Fruit fly (Drosophila melanogaster) whole organism, embryonic: ENCODE results near the gene Rpn9.

ENCODE experiments used
- CG10366 ChIP-seq: fragments of 200-800 bp; sonication (Bioruptor generic); IDR thresholded peaks from 2 replicates; pipeline ENCODE4 v1.3.6; 2022; ENCODE audit warnings: missing biosample characterization, missing genetic modification characterization
- CG11560 ChIP-seq: fragments of 200-800 bp; sonication (Bioruptor generic); IDR thresholded peaks from 3 replicates; pipeline ENCODE4 v1.3.6; 2022; ENCODE audit warnings: missing biosample characterization, missing genetic modification characterization
- CG13123 ChIP-seq: fragments of 200-800 bp; sonication (Bioruptor generic); optimal IDR thresholded peaks from 2 replicates; lab custom pipeline; 2016; ENCODE audit warnings: missing biosample characterization, missing genetic modification characterization
- CG15073 ChIP-seq: fragments of 200-800 bp; sonication (Bioruptor generic); optimal IDR thresholded peaks from 2 replicates; lab custom pipeline; 2016; ENCODE audit warnings: missing biosample characterization, missing genetic modification characterization
- CG15696 ChIP-seq: fragments of 200-800 bp; sonication (Bioruptor generic); optimal IDR thresholded peaks from 2 replicates; lab custom pipeline; 2019; ENCODE audit warnings: missing biosample characterization, mild to moderate bottlenecking, missing genetic modification characterization, moderate library complexity
- CG16779 ChIP-seq: fragments of 200-800 bp; sonication (Bioruptor generic); IDR thresholded peaks from 2 replicates; pipeline ENCODE4 v1.3.6; 2022; ENCODE audit warnings: missing biosample characterization, missing genetic modification characterization
- CG2120 ChIP-seq: fragments of 200-800 bp; sonication (Bioruptor generic); optimal IDR thresholded peaks from 3 replicates; lab custom pipeline; 2016; ENCODE audit warnings: missing biosample characterization, missing genetic modification characterization
- CG3065 ChIP-seq: fragments of 200-800 bp; sonication (Bioruptor generic); optimal IDR thresholded peaks from 2 replicates; lab custom pipeline; 2016; ENCODE audit warnings: missing biosample characterization, missing genetic modification characterization
- CG31224 ChIP-seq: fragments of 200-800 bp; sonication (Bioruptor generic); IDR thresholded peaks from 2 replicates; pipeline ENCODE4 v1.3.6; 2022; ENCODE audit warnings: missing biosample characterization, missing genetic modification characterization
- CG3995 ChIP-seq: fragments of 200-800 bp; sonication (Bioruptor generic); optimal IDR thresholded peaks from 3 replicates; lab custom pipeline; 2016; ENCODE audit warnings: missing biosample characterization, missing genetic modification characterization
- CG4730 ChIP-seq: fragments of 200-800 bp; sonication (Bioruptor generic); IDR thresholded peaks from 2 replicates; pipeline ENCODE4 v1.3.6; 2022; ENCODE audit warnings: missing biosample characterization, missing genetic modification characterization
- CG5953 ChIP-seq: fragments of 200-800 bp; sonication (Bioruptor generic); IDR thresholded peaks from 2 replicates; pipeline ENCODE4 v1.3.6; 2022; ENCODE audit warnings: missing biosample characterization, missing genetic modification characterization
- CG6813 ChIP-seq: fragments of 200-800 bp; sonication (Bioruptor generic); optimal IDR thresholded peaks from 2 replicates; lab custom pipeline; 2017; ENCODE audit warnings: missing biosample characterization, missing genetic modification characterization, mild to moderate bottlenecking, moderate library complexity, missing genetic modification reagents
- Dad ChIP-seq: fragments of 200-800 bp; sonication (Bioruptor generic); optimal IDR thresholded peaks from 3 replicates; lab custom pipeline; 2016; ENCODE audit warnings: missing biosample characterization, missing genetic modification characterization
- E2f2 ChIP-seq: fragments of 200-800 bp; sonication (Bioruptor generic); IDR thresholded peaks from 2 replicates; pipeline ENCODE4 v1.3.6; 2022; ENCODE audit warnings: missing biosample characterization, missing genetic modification characterization
- Ets97D ChIP-seq: fragments of 200-800 bp; sonication (Bioruptor generic); optimal IDR thresholded peaks from 3 replicates; lab custom pipeline; 2016; ENCODE audit warnings: missing biosample characterization, missing genetic modification characterization
- Hmx ChIP-seq: fragments of 200-800 bp; sonication (Bioruptor generic); optimal IDR thresholded peaks from 2 replicates; lab custom pipeline; 2016; ENCODE audit warnings: missing biosample characterization, missing genetic modification characterization
- Lhr ChIP-seq: fragments of 200-800 bp; sonication (Bioruptor generic); optimal IDR thresholded peaks from 3 replicates; lab custom pipeline; 2017; ENCODE audit warnings: mild to moderate bottlenecking, missing biosample characterization, missing genetic modification reagents, missing genetic modification characterization
- MESR4 ChIP-seq: fragments of 200-800 bp; sonication (Bioruptor generic); optimal IDR thresholded peaks from 2 replicates; lab custom pipeline; 2018; ENCODE audit warnings: missing biosample characterization, mild to moderate bottlenecking, missing genetic modification characterization, moderate library complexity
- MTF-1 ChIP-seq: fragments of 200-800 bp; sonication (Bioruptor generic); optimal IDR thresholded peaks from 2 replicates; lab custom pipeline; 2018; ENCODE audit warnings: missing biosample characterization, mild to moderate bottlenecking, missing genetic modification characterization, borderline replicate concordance
- Mrtf ChIP-seq: fragments of 200-800 bp; sonication (Bioruptor generic); IDR thresholded peaks from 3 replicates; pipeline ENCODE4 v1.3.6; 2022; ENCODE audit warnings: missing biosample characterization, missing genetic modification characterization
- Myb ChIP-seq: fragments of 200-800 bp; sonication (Bioruptor generic); optimal IDR thresholded peaks from 2 replicates; lab custom pipeline; 2016; ENCODE audit warnings: missing biosample characterization, missing genetic modification characterization
- Oli ChIP-seq: fragments of 200-800 bp; sonication (Bioruptor generic); optimal IDR thresholded peaks from 2 replicates; lab custom pipeline; 2018; ENCODE audit warnings: missing biosample characterization, mild to moderate bottlenecking, missing genetic modification characterization, moderate library complexity
- PHDP ChIP-seq: fragments of 200-800 bp; sonication (Bioruptor generic); optimal IDR thresholded peaks from 3 replicates; lab custom pipeline; 2018; ENCODE audit warnings: missing biosample characterization, mild to moderate bottlenecking, missing genetic modification characterization, moderate library complexity
- Rx ChIP-seq: fragments of 200-800 bp; sonication (Bioruptor generic); IDR thresholded peaks from 2 replicates; pipeline ENCODE4 v1.3.6; 2022; ENCODE audit warnings: missing biosample characterization, missing genetic modification characterization
- Six4 ChIP-seq: fragments of 200-800 bp; sonication (Bioruptor generic); optimal IDR thresholded peaks from 2 replicates; lab custom pipeline; 2016; ENCODE audit warnings: missing biosample characterization, missing genetic modification characterization
- Sox102F ChIP-seq: fragments of 200-800 bp; sonication (Bioruptor generic); optimal IDR thresholded peaks from 2 replicates; lab custom pipeline; 2018; ENCODE audit warnings: missing biosample characterization, mild to moderate bottlenecking, missing genetic modification characterization, moderate library complexity
- Tbp ChIP-seq: fragments of >200 bp; optimal IDR thresholded peaks from 2 replicates; lab custom pipeline; 2018; ENCODE audit warnings: missing biosample characterization, missing genetic modification characterization
- Trl ChIP-seq, 3 experiments: fragments of >200 bp in 2 of 3; fragments of 200-800 bp in 1 of 3; sonication (Bioruptor generic) in 1 of 3; optimal IDR thresholded peaks; 2 replicates in 1 of 3; 3 replicates in 2 of 3; lab custom pipeline; 2016 to 2017; ENCODE audit warnings: missing biosample characterization in 1 of 3, missing genetic modification characterization in 1 of 3
- YL-1 ChIP-seq: fragments of 200-800 bp; sonication (Bioruptor generic); optimal IDR thresholded peaks from 3 replicates; lab custom pipeline; 2017; ENCODE audit warnings: missing biosample characterization, mild to moderate bottlenecking, missing genetic modification characterization
- abd-A ChIP-seq: fragments of 200-800 bp; sonication (Bioruptor generic); optimal IDR thresholded peaks from 3 replicates; lab custom pipeline; 2019; ENCODE audit warnings: missing biosample characterization, mild to moderate bottlenecking, missing genetic modification characterization, moderate library complexity
- aop ChIP-seq: fragments of 200-800 bp; sonication (Bioruptor generic); IDR thresholded peaks from 2 replicates; pipeline ENCODE4 v1.3.6; 2022; ENCODE audit warnings: missing biosample characterization, missing genetic modification characterization
- az2 ChIP-seq: fragments of 200-800 bp; sonication (Bioruptor generic); optimal IDR thresholded peaks from 3 replicates; lab custom pipeline; 2016; ENCODE audit warnings: missing biosample characterization, missing genetic modification characterization
- cad ChIP-seq: fragments of >200 bp; optimal IDR thresholded peaks from 2 replicates; lab custom pipeline; 2017; ENCODE audit warnings: missing biosample characterization, missing genetic modification characterization
- cas ChIP-seq: fragments of 200-800 bp; sonication (Bioruptor generic); IDR thresholded peaks from 2 replicates; pipeline ENCODE4 v1.3.6; 2022; ENCODE audit warnings: missing biosample characterization, missing genetic modification characterization
- croc ChIP-seq: fragments of 200-800 bp; sonication (Bioruptor generic); conservative IDR thresholded peaks from 3 replicates; pipeline ENCODE4 v1.3.6; 2022; ENCODE audit warnings: missing biosample characterization, missing genetic modification characterization
- dpn ChIP-seq, 2 experiments: fragments of 200-800 bp; sonication (Bioruptor generic); optimal IDR thresholded peaks; 3 replicates each; lab custom pipeline; 2016; ENCODE audit warnings: missing biosample characterization in 2 of 2, missing genetic modification characterization in 2 of 2
- emc ChIP-seq: fragments of 200-800 bp; sonication (Bioruptor generic); optimal IDR thresholded peaks from 2 replicates; lab custom pipeline; 2016; ENCODE audit warnings: missing biosample characterization, missing genetic modification characterization
- en ChIP-seq: fragments of 200-800 bp; sonication (Bioruptor generic); optimal IDR thresholded peaks from 2 replicates; lab custom pipeline; 2016; ENCODE audit warnings: missing biosample characterization, missing genetic modification characterization
- gce ChIP-seq: fragments of 200-800 bp; sonication (Bioruptor generic); IDR thresholded peaks from 3 replicates; pipeline ENCODE4 v1.3.6; 2022; ENCODE audit warnings: missing biosample characterization, missing genetic modification characterization
- inv ChIP-seq: fragments of 200-800 bp; sonication (Bioruptor generic); IDR thresholded peaks from 2 replicates; pipeline ENCODE4 v1.3.6; 2022; ENCODE audit warnings: missing biosample characterization, missing genetic modification characterization; ENCODE audit not compliant: partially characterized antibody
- jing ChIP-seq: fragments of 200-800 bp; sonication (Bioruptor generic); optimal IDR thresholded peaks from 2 replicates; lab custom pipeline; 2018; ENCODE audit warnings: missing biosample characterization, mild to moderate bottlenecking, missing genetic modification characterization
- jumu ChIP-seq: fragments of 200-800 bp; sonication (Bioruptor generic); optimal IDR thresholded peaks from 3 replicates; lab custom pipeline; 2016; ENCODE audit warnings: missing biosample characterization, missing genetic modification characterization
- lab ChIP-seq: fragments of 200-800 bp; sonication (Bioruptor generic); optimal IDR thresholded peaks from 3 replicates; lab custom pipeline; 2017; ENCODE audit warnings: missing biosample characterization, missing genetic modification characterization, mild to moderate bottlenecking, moderate library complexity, missing genetic modification reagents
- lmd ChIP-seq: fragments of 200-800 bp; sonication (Bioruptor generic); IDR thresholded peaks from 2 replicates; pipeline ENCODE4 v1.3.6; 2022; ENCODE audit warnings: missing biosample characterization, missing genetic modification characterization
- mam ChIP-seq: fragments of 200-800 bp; sonication (Bioruptor generic); optimal IDR thresholded peaks from 3 replicates; lab custom pipeline; 2016; ENCODE audit warnings: missing biosample characterization, missing genetic modification characterization
- pzg ChIP-seq: fragments of 200-800 bp; sonication (Bioruptor generic); optimal IDR thresholded peaks from 3 replicates; lab custom pipeline; 2018; ENCODE audit warnings: missing biosample characterization, mild to moderate bottlenecking, missing genetic modification characterization, moderate library complexity
- ro ChIP-seq: fragments of 200-800 bp; sonication (Bioruptor generic); IDR thresholded peaks from 2 replicates; pipeline ENCODE4 v1.3.6; 2022; ENCODE audit warnings: missing biosample characterization, missing genetic modification characterization
- sens-2 ChIP-seq: fragments of 200-800 bp; sonication (Bioruptor generic); IDR thresholded peaks from 2 replicates; pipeline ENCODE4 v1.3.6; 2022; ENCODE audit warnings: missing biosample characterization, missing genetic modification characterization
- sna ChIP-seq: fragments of 200-800 bp; sonication (Bioruptor generic); IDR thresholded peaks from 2 replicates; pipeline ENCODE4 v1.3.6; 2022; ENCODE audit warnings: missing biosample characterization, missing genetic modification characterization; ENCODE audit not compliant: partially characterized antibody
- toy ChIP-seq: fragments of 200-800 bp; sonication (Bioruptor generic); IDR thresholded peaks from 2 replicates; pipeline ENCODE4 v1.3.6; 2022; ENCODE audit warnings: missing biosample characterization, missing genetic modification characterization
- vnd ChIP-seq: fragments of 200-800 bp; sonication (Bioruptor generic); IDR thresholded peaks from 3 replicates; pipeline ENCODE4 v1.3.6; 2022; ENCODE audit warnings: missing biosample characterization, missing genetic modification characterization; ENCODE audit not compliant: partially characterized antibody

Rpn9 gene

DNA sequence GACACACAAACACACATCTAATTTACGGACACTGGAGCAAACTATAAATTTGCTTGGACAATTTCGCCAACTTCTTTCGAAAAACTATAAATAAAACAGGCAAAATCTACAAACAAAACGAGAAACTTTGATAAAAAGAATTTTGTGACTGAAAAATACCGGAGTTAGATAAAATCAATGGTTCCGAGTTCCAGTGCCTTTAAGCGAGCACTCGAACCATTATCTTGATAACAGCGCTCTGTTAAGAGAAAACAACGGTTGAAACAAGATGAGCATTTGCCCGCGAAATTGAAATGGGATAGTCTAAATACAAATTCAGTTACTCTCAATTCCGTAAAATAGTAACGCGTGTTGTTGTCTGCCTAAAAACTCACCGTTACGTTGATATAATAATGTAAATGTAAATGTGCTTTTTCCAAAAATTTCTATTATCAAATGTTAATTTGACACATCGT lies 38.7 kb downstream of the Rpn9 start, which contains the start of gene CG10254 (continued):
- TF ChIP-seq CG3065 (GFP tag; lab: Kevin White, UChicago) (no peak), sens-2 (GFP tag; lab: Robert Waterston, UW) (no peak), lab (GFP tag; lab: Kevin White, UChicago) (no peak), ro (GFP tag; lab: Robert Waterston, UW) (no peak), inv (GFP tag; lab: Robert Waterston, UW) (no peak), Dad (GFP tag; lab: Kevin White, UChicago) (no peak), jumu (no peak), MESR4 (GFP tag; lab: Kevin White, UChicago) (peak; percentile 55), cad (no peak), Myb (GFP tag; lab: Kevin White, UChicago) (peak; percentile 57), croc (GFP tag; lab: Robert Waterston, UW) (no peak), cas (GFP tag; lab: Robert Waterston, UW) (no peak), MTF-1 (GFP tag; lab: Kevin White, UChicago) (no peak), CG16779 (GFP tag; lab: Robert Waterston, UW) (no peak), Tbp (no peak), CG6813 (GFP tag; lab: Kevin White, UChicago) (no peak), CG10366 (GFP tag; lab: Robert Waterston, UW) (no peak), Lhr (GFP tag; lab: Kevin White, UChicago) (no peak), az2 (no peak), abd-A (tag; lab: Kevin White, UChicago) (no peak), CG31224 (GFP tag; lab: Robert Waterston, UW) (no peak), CG4730 (no peak), E2f2 (GFP tag; lab: Robert Waterston, UW) (peak; percentile 90), Mrtf (GFP tag; lab: Robert Waterston, UW) (no peak), PHDP (tag; lab: Kevin White, UChicago) (no peak), Trl (optimal IDR thresholded peaks at IDR 0.05; lab: Kevin White, UChicago) (no peak), Trl (GFP tag; optimal IDR thresholded peaks at IDR 0.05; lab: Kevin White, UChicago) (no peak), en (GFP tag; lab: Kevin White, UChicago) (no peak), mam (no peak), toy (GFP tag; lab: Robert Waterston, UW) (no peak), CG15696 (tag; lab: Kevin White, UChicago) (no peak), gce (no peak), YL-1 (GFP tag; lab: Kevin White, UChicago) (peak; percentile 45), dpn (GFP tag; optimal IDR thresholded peaks at IDR 0.05; lab: Kevin White, UChicago) (no peak), Ets97D (GFP tag; lab: Kevin White, UChicago) (peak; percentile 7), jing (GFP tag; lab: Kevin White, UChicago) (no peak), aop (GFP tag; lab: Robert Waterston, UW) (no peak), CG5953 (no peak), Six4 (GFP tag; lab: Kevin White, UChicago) (no peak), sna (GFP tag; lab: Robert Waterston, UW) (no peak), vnd (GFP tag; lab: Robert Waterston, UW) (no peak), CG3995 (GFP tag; lab: Kevin White, UChicago) (peak; percentile 50), CG15073 (GFP tag; lab: Kevin White, UChicago) (no peak), CG2120 (GFP tag; lab: Kevin White, UChicago) (no peak), CG13123 (GFP tag; lab: Kevin White, UChicago) (no peak), lmd (GFP tag; lab: Robert Waterston, UW) (no peak), emc (GFP tag; lab: Kevin White, UChicago) (no peak), CG11560 (tag; lab: Robert Waterston, UW) (no peak), pzg (GFP tag; lab: Kevin White, UChicago) (peak; percentile 59), Hmx (no peak), Oli (no peak), Rx (no peak), Sox102F (GFP tag; lab: Kevin White, UChicago) (no peak)
